Worm (Caenorhabditis elegans): ENCODE data around the gene R03H10.1.

R03H10.1 gene

ce11 chrII:4222983-4223382 lies 42.9 kb downstream of the R03H10.1 start, which contains the start of gene C16A11.5:
Gene C16A11.5 (plus strand): TSS chrII:4223305.
- no peak for TF ChIP-seq tbx-8 (GFP tag; optimal IDR thresholded peaks at IDR 0.05)
- no peak for TF ChIP-seq elt-1 (tag; optimal IDR thresholded peaks at IDR 0.05; ENCODE audit: borderline replicate concordance, insufficient read depth)
- no peak for TF ChIP-seq unc-120 (tag; optimal IDR thresholded peaks at IDR 0.05; ENCODE audit: poor library complexity, severe bottlenecking)
- no peak for TF ChIP-seq blmp-1 (tag; optimal IDR thresholded peaks at IDR 0.05)
- TF ChIP-seq nhr-28 (tag; optimal IDR thresholded peaks at IDR 0.05) = no peak
- no peak for TF ChIP-seq lin-13 (tag; optimal IDR thresholded peaks at IDR 0.05)
- no peak for TF ChIP-seq mab-5 (tag; optimal IDR thresholded peaks at IDR 0.05)
- no peak for TF ChIP-seq unc-39 (tag; optimal IDR thresholded peaks at IDR 0.05)
- TF ChIP-seq unc-62 (GFP tag; optimal IDR thresholded peaks at IDR 0.05) = no peak
- TF ChIP-seq snpc-4 (tag; optimal IDR thresholded peaks at IDR 0.05) = no peak
- no peak for TF ChIP-seq ces-1 (GFP tag; optimal IDR thresholded peaks at IDR 0.05)

- no peak for TF ChIP-seq ztf-11 (tag; optimal IDR thresholded peaks at IDR 0.05)
- no peak for TF ChIP-seq lin-32 (GFP tag; optimal IDR thresholded peaks at IDR 0.05)
- TF ChIP-seq pha-4 (tag; optimal IDR thresholded peaks at IDR 0.05) = no peak
- no peak for TF ChIP-seq ces-1 (GFP tag; optimal IDR thresholded peaks at IDR 0.05)
- TF ChIP-seq ceh-83 (GFP tag; optimal IDR thresholded peaks at IDR 0.05) = no peak
- no peak for TF ChIP-seq zip-8 (tag; optimal IDR thresholded peaks at IDR 0.05)
- TF ChIP-seq tbx-8 (GFP tag; optimal IDR thresholded peaks at IDR 0.05) = no peak
- no peak for TF ChIP-seq mep-1 (tag; optimal IDR thresholded peaks at IDR 0.05)
- TF ChIP-seq nhr-76 (tag; optimal IDR thresholded peaks at IDR 0.05) = no peak
Measured at ce11 chrII:4226598-4227096, 46.6 kb downstream of the R03H10.1 start, which contains the start of gene C16A11.4. Gene C16A11.4 (plus strand): TSS chrII:4227046.

ce11 chrII:4228112-4228770 lies 48.2 kb downstream of the R03H10.1 start:
- no peak for TF ChIP-seq ham-2 (GFP tag; optimal IDR thresholded peaks at IDR 0.05)
- no peak for TF ChIP-seq lin-32 (GFP tag; optimal IDR thresholded peaks at IDR 0.05)
- TF ChIP-seq blmp-1 (tag; optimal IDR thresholded peaks at IDR 0.05) = no peak
- TF ChIP-seq mep-1 (tag; optimal IDR thresholded peaks at IDR 0.05) = no peak
- TF ChIP-seq nhr-28 (tag; optimal IDR thresholded peaks at IDR 0.05) = no peak
- TF ChIP-seq unc-39 (tag; optimal IDR thresholded peaks at IDR 0.05) = no peak
- no peak for TF ChIP-seq hlh-1 (tag; optimal IDR thresholded peaks at IDR 0.05)
- TF ChIP-seq sptf-1 (tag; optimal IDR thresholded peaks at IDR 0.05) = no peak
- TF ChIP-seq tbx-8 (GFP tag; optimal IDR thresholded peaks at IDR 0.05) = no peak
- TF ChIP-seq nhr-237 (tag; optimal IDR thresholded peaks at IDR 0.05) = no peak
- TF ChIP-seq pha-4 (tag; optimal IDR thresholded peaks at IDR 0.05) = no peak
- TF ChIP-seq M03D4.4 (tag; optimal IDR thresholded peaks at IDR 0.05) = no peak
- TF ChIP-seq snpc-4 (tag; optimal IDR thresholded peaks at IDR 0.05) = no peak
- no peak for TF ChIP-seq ceh-39 (tag; optimal IDR thresholded peaks at IDR 0.05)
- no peak for TF ChIP-seq ceh-83 (GFP tag; optimal IDR thresholded peaks at IDR 0.05)
- no peak for TF ChIP-seq ces-1 (GFP tag; optimal IDR thresholded peaks at IDR 0.05)
- TF ChIP-seq elt-1 (tag; optimal IDR thresholded peaks at IDR 0.05; ENCODE audit: borderline replicate concordance, insufficient read depth) = no peak
- TF ChIP-seq drap-1 (GFP tag; optimal IDR thresholded peaks at IDR 0.05) = no peak

- no peak for TF ChIP-seq nhr-76 (tag; optimal IDR thresholded peaks at IDR 0.05)
- no peak for TF ChIP-seq lsy-2 (tag; optimal IDR thresholded peaks at IDR 0.05)
- no peak for TF ChIP-seq bed-3 (GFP tag; optimal IDR thresholded peaks at IDR 0.05)
- TF ChIP-seq flh-1 (GFP tag; optimal IDR thresholded peaks at IDR 0.05) = no peak
- no peak for TF ChIP-seq elt-3 (tag; optimal IDR thresholded peaks at IDR 0.05)
- TF ChIP-seq zip-8 (tag; optimal IDR thresholded peaks at IDR 0.05) = no peak
- no peak for TF ChIP-seq nhr-12 (tag; optimal IDR thresholded peaks at IDR 0.05)
- no peak for TF ChIP-seq ceh-83 (GFP tag; optimal IDR thresholded peaks at IDR 0.05)
Measured at ce11 chrII:4229106-4229708, 49.2 kb downstream of the R03H10.1 start, which contains the start of gene C16A11.3. Gene C16A11.3 (plus strand): TSS chrII:4229545.

Data from whole organism, mixed stage, embryonic.